Fruit fly (Drosophila melanogaster) whole organism, prepupa: ENCODE results near the gene eIF1A.

ENCODE experiments used
- Blimp-1 ChIP-seq: fragments of 200-800 bp; sonication (Bioruptor generic); optimal IDR thresholded peaks from 3 replicates; lab custom pipeline; 2017; ENCODE audit warnings: missing biosample characterization, missing genetic modification characterization, mild to moderate bottlenecking, moderate library complexity, missing genetic modification reagents
- CG10631 ChIP-seq: fragments of 200-800 bp; sonication (Bioruptor generic); optimal IDR thresholded peaks from 2 replicates; lab custom pipeline; 2016; ENCODE audit warnings: missing biosample characterization, missing genetic modification characterization
- CG11294 ChIP-seq: fragments of 200-800 bp; sonication (Bioruptor generic); IDR thresholded peaks from 2 replicates; pipeline ENCODE4 v1.3.6; 2022; ENCODE audit warnings: missing biosample characterization, missing genetic modification characterization
- CG11762 ChIP-seq: fragments of 200-800 bp; sonication (Bioruptor generic); optimal IDR thresholded peaks from 3 replicates; lab custom pipeline; 2016; ENCODE audit warnings: missing biosample characterization, missing genetic modification characterization; ENCODE audit not compliant: insufficient read depth
- CG11902 ChIP-seq: fragments of 200-800 bp; sonication (Bioruptor generic); optimal IDR thresholded peaks from 3 replicates; lab custom pipeline; 2016; ENCODE audit warnings: missing biosample characterization, missing genetic modification characterization
- CG15336 ChIP-seq: fragments of 200-800 bp; sonication (Bioruptor generic); IDR thresholded peaks from 2 replicates; pipeline ENCODE4 v1.3.6; 2022; ENCODE audit warnings: missing biosample characterization, missing genetic modification characterization
- CG16779 ChIP-seq: fragments of 200-800 bp; sonication (Bioruptor generic); optimal IDR thresholded peaks from 3 replicates; lab custom pipeline; 2017; ENCODE audit warnings: missing biosample characterization, mild to moderate bottlenecking, missing genetic modification characterization
- CG31627 ChIP-seq: fragments of 200-800 bp; sonication (Bioruptor generic); optimal IDR thresholded peaks from 3 replicates; lab custom pipeline; 2016; ENCODE audit warnings: missing biosample characterization, missing genetic modification characterization
- CG32006 ChIP-seq: fragments of 200-800 bp; sonication (Bioruptor generic); optimal IDR thresholded peaks from 3 replicates; lab custom pipeline; 2017; ENCODE audit warnings: missing biosample characterization, mild to moderate bottlenecking, missing genetic modification characterization
- CG34406 ChIP-seq: fragments of 200-800 bp; sonication (Bioruptor generic); optimal IDR thresholded peaks from 3 replicates; lab custom pipeline; 2016; ENCODE audit warnings: missing biosample characterization, missing genetic modification characterization
- CG3919 ChIP-seq: fragments of 200-800 bp; sonication (Bioruptor generic); optimal IDR thresholded peaks from 3 replicates; lab custom pipeline; 2016; ENCODE audit warnings: missing biosample characterization, missing genetic modification characterization
- CG4318 ChIP-seq: fragments of 200-800 bp; sonication (Bioruptor generic); optimal IDR thresholded peaks from 3 replicates; lab custom pipeline; 2017; ENCODE audit warnings: missing biosample characterization, mild to moderate bottlenecking, missing genetic modification characterization
- CG6163 ChIP-seq: fragments of 200-800 bp; sonication (Bioruptor generic); IDR thresholded peaks from 3 replicates; pipeline ENCODE4 v1.3.6; 2022; ENCODE audit warnings: missing biosample characterization, missing genetic modification characterization
- CG6276 ChIP-seq: fragments of 200-800 bp; sonication (Bioruptor generic); optimal IDR thresholded peaks from 2 replicates; lab custom pipeline; 2017; ENCODE audit warnings: missing biosample characterization, mild to moderate bottlenecking, missing genetic modification characterization
- CG6792 ChIP-seq: fragments of 200-800 bp; sonication (Bioruptor generic); optimal IDR thresholded peaks from 3 replicates; lab custom pipeline; 2016; ENCODE audit warnings: missing biosample characterization, missing genetic modification characterization
- CG6808 ChIP-seq: fragments of 200-800 bp; sonication (Bioruptor generic); optimal IDR thresholded peaks from 3 replicates; lab custom pipeline; 2017; ENCODE audit warnings: missing biosample characterization, missing genetic modification characterization, mild to moderate bottlenecking, moderate library complexity, missing genetic modification reagents
- CG7368 ChIP-seq: fragments of 200-800 bp; sonication (Bioruptor generic); optimal IDR thresholded peaks from 3 replicates; lab custom pipeline; 2016; ENCODE audit warnings: missing biosample characterization, missing genetic modification characterization
- CG8119 ChIP-seq: fragments of 200-800 bp; sonication (Bioruptor generic); IDR thresholded peaks from 3 replicates; pipeline ENCODE4 v1.3.6; 2022; ENCODE audit warnings: missing biosample characterization, missing genetic modification characterization
- CG9139 ChIP-seq: fragments of 200-800 bp; sonication (Bioruptor generic); optimal IDR thresholded peaks from 3 replicates; lab custom pipeline; 2017; ENCODE audit warnings: missing biosample characterization, mild to moderate bottlenecking, missing genetic modification characterization
- Eip75B ChIP-seq: fragments of 200-800 bp; sonication (Bioruptor generic); optimal IDR thresholded peaks from 3 replicates; lab custom pipeline; 2016; ENCODE audit warnings: missing biosample characterization, missing genetic modification characterization
- Eip78C ChIP-seq: fragments of 200-800 bp; sonication (Bioruptor generic); peaks from one replicate; lab custom pipeline; 2016; ENCODE audit warnings: missing biosample characterization, missing genetic modification characterization
- Ets96B ChIP-seq: fragments of 200-800 bp; optimal IDR thresholded peaks from 2 replicates; lab custom pipeline; 2019; ENCODE audit warnings: missing biosample characterization, mild to moderate bottlenecking, missing genetic modification characterization, moderate library complexity
- Gug ChIP-seq: fragments of 200-800 bp; sonication (Bioruptor generic); IDR thresholded peaks from 2 replicates; pipeline ENCODE4 v1.3.6; 2022; ENCODE audit warnings: missing biosample characterization, missing genetic modification characterization
- Hr38 ChIP-seq: sonication (Bioruptor generic); optimal IDR thresholded peaks from 2 replicates; lab custom pipeline; 2016; ENCODE audit warnings: missing biosample characterization, missing genetic modification characterization
- Hr39 ChIP-seq: fragments of 200-800 bp; sonication (Bioruptor generic); optimal IDR thresholded peaks from 2 replicates; lab custom pipeline; 2016; ENCODE audit warnings: missing biosample characterization, missing genetic modification characterization
- Lpt ChIP-seq: fragments of 200-800 bp; sonication (Bioruptor generic); optimal IDR thresholded peaks from 3 replicates; lab custom pipeline; 2016; ENCODE audit warnings: missing biosample characterization, missing genetic modification characterization
- Smox ChIP-seq: fragments of 200-800 bp; sonication (Bioruptor generic); optimal IDR thresholded peaks from 3 replicates; lab custom pipeline; 2016; ENCODE audit warnings: missing biosample characterization, missing genetic modification characterization
- Sox14 ChIP-seq: fragments of 200-800 bp; sonication (Bioruptor generic); optimal IDR thresholded peaks from 3 replicates; lab custom pipeline; 2016; ENCODE audit warnings: missing biosample characterization, missing genetic modification characterization
- Sox15 ChIP-seq: fragments of 200-800 bp; sonication (Bioruptor generic); optimal IDR thresholded peaks from 3 replicates; lab custom pipeline; 2016; ENCODE audit warnings: missing biosample characterization, missing genetic modification characterization
- achi ChIP-seq: fragments of 200-800 bp; sonication (Bioruptor generic); optimal IDR thresholded peaks from 3 replicates; lab custom pipeline; 2016; ENCODE audit warnings: missing biosample characterization, missing genetic modification characterization
- acj6 ChIP-seq: fragments of 200-800 bp; sonication (Bioruptor generic); optimal IDR thresholded peaks from 3 replicates; lab custom pipeline; 2016; ENCODE audit warnings: missing biosample characterization, missing genetic modification characterization
- cyc ChIP-seq: fragments of 200-800 bp; sonication (Bioruptor generic); optimal IDR thresholded peaks from 3 replicates; lab custom pipeline; 2016; ENCODE audit warnings: missing biosample characterization, missing genetic modification characterization
- dac ChIP-seq: fragments of 200-800 bp; sonication (Bioruptor generic); optimal IDR thresholded peaks from 2 replicates; lab custom pipeline; 2017; ENCODE audit warnings: missing biosample characterization, mild to moderate bottlenecking, missing genetic modification characterization
- dsx ChIP-seq: fragments of 200-800 bp; optimal IDR thresholded peaks from 3 replicates; lab custom pipeline; 2019; ENCODE audit warnings: missing biosample characterization, mild to moderate bottlenecking, missing genetic modification characterization, moderate library complexity; ENCODE audit not compliant: poor library complexity, severe bottlenecking
- esn ChIP-seq: fragments of 200-800 bp; sonication (Bioruptor generic); optimal IDR thresholded peaks from 2 replicates; lab custom pipeline; 2016; ENCODE audit warnings: missing biosample characterization, mild to moderate bottlenecking, missing genetic modification characterization, moderate library complexity
- fd85E ChIP-seq: fragments of 200-800 bp; sonication (Bioruptor generic); optimal IDR thresholded peaks from 3 replicates; lab custom pipeline; 2016; ENCODE audit warnings: missing biosample characterization, missing genetic modification characterization
- salr ChIP-seq, 2 experiments: fragments of 200-800 bp; sonication (Bioruptor generic); optimal IDR thresholded peaks; 3 replicates each; lab custom pipeline; 2016 to 2018; ENCODE audit warnings: missing biosample characterization in 2 of 2, missing genetic modification characterization in 2 of 2, mild to moderate bottlenecking in 1 of 2
- svp ChIP-seq: fragments of 200-800 bp; sonication (Bioruptor generic); peaks from one replicate; lab custom pipeline; 2016; ENCODE audit warnings: missing biosample characterization, missing genetic modification characterization
- topi ChIP-seq: fragments of 200-800 bp; sonication (Bioruptor generic); optimal IDR thresholded peaks from 3 replicates; lab custom pipeline; 2016; ENCODE audit warnings: missing biosample characterization, missing genetic modification characterization
- vri ChIP-seq: fragments of 200-800 bp; sonication (Bioruptor generic); optimal IDR thresholded peaks from 3 replicates; lab custom pipeline; 2016; ENCODE audit warnings: missing biosample characterization, mild to moderate bottlenecking, missing genetic modification characterization

Gene eIF1A

dm6 chr3R:18261602-18262001 is 12.9 kb upstream of the eIF1A start:
- TF ChIP-seq topi (GFP tag; lab: Kevin White, UChicago), result no peak
- TF ChIP-seq CG7368 (GFP tag; lab: Kevin White, UChicago), result no peak
- TF ChIP-seq Sox14 (GFP tag; lab: Kevin White, UChicago), result no peak
- TF ChIP-seq Eip75B (GFP tag; lab: Kevin White, UChicago), result no peak
- TF ChIP-seq svp (GFP tag; lab: Kevin White, UChicago), result no peak
- TF ChIP-seq esn (GFP tag; lab: Kevin White, UChicago), result no peak
- TF ChIP-seq CG11762 (GFP tag; lab: Kevin White, UChicago), result no peak
- no peak for TF ChIP-seq Blimp-1 (GFP tag; lab: Kevin White, UChicago)
- TF ChIP-seq CG34406, result no peak
- TF ChIP-seq fd85E (GFP tag; lab: Kevin White, UChicago), result no peak
- TF ChIP-seq CG11902 (GFP tag; lab: Kevin White, UChicago), result no peak
- no peak for TF ChIP-seq CG6792
- TF ChIP-seq CG16779 (tag; lab: Kevin White, UChicago), result no peak
- no peak for TF ChIP-seq CG8119 (GFP tag; lab: Robert Waterston, UW)
- TF ChIP-seq CG4318, result no peak

dm6 chr3R:18265275-18265674 is 9.2 kb upstream of the eIF1A start:
- no peak for TF ChIP-seq salr (GFP tag; optimal IDR thresholded peaks at IDR 0.05; lab: Kevin White, UChicago)

- TF ChIP-seq CG6276 (GFP tag; lab: Kevin White, UChicago) (no peak), Ets96B (tag; lab: Kevin White, UChicago) (no peak), achi (GFP tag; lab: Kevin White, UChicago) (no peak), Gug (no peak), CG6808 (no peak), CG10631 (GFP tag; lab: Kevin White, UChicago) (no peak)
These were observed 7.8 kb upstream of the eIF1A start for dm6 chr3R:18266665-18267064.

dm6 chr3R:18267489-18267888 is 7.0 kb upstream of the eIF1A start, which contains the start of gene CG18599:
TSS of gene CG18599 (plus strand) at chr3R:18267789.
- TF ChIP-seq Blimp-1 (GFP tag; lab: Kevin White, UChicago), result no peak

dm6 chr3R:18269744-18270348 is 4.6 kb upstream of the eIF1A start:
- TF ChIP-seq Eip75B (GFP tag; lab: Kevin White, UChicago) (no peak), CG15336 (no peak), achi (GFP tag; lab: Kevin White, UChicago) (no peak), Eip78C (GFP tag; lab: Kevin White, UChicago) (no peak), Hr39 (no peak), CG7368 (GFP tag; lab: Kevin White, UChicago) (no peak), cyc (no peak), Hr38 (no peak), CG31627 (GFP tag; lab: Kevin White, UChicago) (no peak), CG3919 (GFP tag; lab: Kevin White, UChicago) (no peak), CG32006 (GFP tag; lab: Kevin White, UChicago) (no peak), acj6 (no peak), topi (GFP tag; lab: Kevin White, UChicago) (no peak), CG8119 (GFP tag; lab: Robert Waterston, UW) (no peak), CG4318 (no peak)
- TF ChIP-seq, all 60 proteins: peak for 0

dm6 chr3R:18275113-18275782 is 783 bp downstream of the eIF1A start:
- peak; percentile 26 for TF ChIP-seq Ets96B (tag; lab: Kevin White, UChicago)
- peak; percentile 48 for TF ChIP-seq CG6163 (GFP tag; lab: Robert Waterston, UW)
- no peak for TF ChIP-seq CG11294
- no peak for TF ChIP-seq CG32006 (GFP tag; lab: Kevin White, UChicago)
- TF ChIP-seq Smox, result no peak
- peak; percentile 8 for TF ChIP-seq vri
- no peak for TF ChIP-seq dac
- TF ChIP-seq CG4318, result no peak
- peak; percentile 30; the same call in 1 of the 2 replicates for TF ChIP-seq Gug
- no peak for TF ChIP-seq dsx
- TF ChIP-seq svp (GFP tag; lab: Kevin White, UChicago), result no peak
- TF ChIP-seq Eip75B (GFP tag; lab: Kevin White, UChicago), result no peak
- peak; percentile 33 for TF ChIP-seq Sox14 (GFP tag; lab: Kevin White, UChicago)
- peak; percentile 18 for TF ChIP-seq acj6
- TF ChIP-seq CG6792, result peak; percentile 1
- TF ChIP-seq CG31627 (GFP tag; lab: Kevin White, UChicago), result no peak
- TF ChIP-seq Sox15 (GFP tag; lab: Kevin White, UChicago), result no peak
- TF ChIP-seq Lpt (GFP tag; lab: Kevin White, UChicago), result no peak
- TF ChIP-seq CG9139 (GFP tag; lab: Kevin White, UChicago), result no peak
